Fruit fly (Drosophila melanogaster) whole organism, embryonic: ENCODE results near the gene PGRP-LF.

Source experiments
- Asciz ChIP-seq: fragments of 200-800 bp; sonication (Bioruptor generic); optimal IDR thresholded peaks from 2 replicates; lab custom pipeline; 2017; ENCODE audit warnings: missing biosample characterization, mild to moderate bottlenecking, missing genetic modification characterization, missing genetic modification reagents
- Awh ChIP-seq: fragments of 200-800 bp; sonication (Bioruptor generic); IDR thresholded peaks from 2 replicates; pipeline ENCODE4, ENCODE4 v1.3.6; 2022; ENCODE audit warnings: missing biosample characterization, missing genetic modification characterization
- CG11398 ChIP-seq: fragments of 200-800 bp; sonication (Bioruptor generic); optimal IDR thresholded peaks from 2 replicates; lab custom pipeline; 2016; ENCODE audit warnings: missing biosample characterization, missing genetic modification characterization
- CG11456 ChIP-seq: fragments of 200-800 bp; sonication (Bioruptor generic); IDR thresholded peaks from 3 replicates; pipeline ENCODE4 v1.3.6; 2022; ENCODE audit warnings: missing biosample characterization, missing genetic modification characterization
- CG12236 ChIP-seq: fragments of 200-800 bp; sonication (Bioruptor generic); optimal IDR thresholded peaks from 2 replicates; lab custom pipeline; 2016; ENCODE audit warnings: missing biosample characterization, missing genetic modification characterization
- CG12659 ChIP-seq: fragments of 200-800 bp; sonication (Bioruptor generic); optimal IDR thresholded peaks from 3 replicates; lab custom pipeline; 2017; ENCODE audit warnings: mild to moderate bottlenecking, missing biosample characterization, missing genetic modification reagents, missing genetic modification characterization
- CG13296 ChIP-seq: fragments of 200-800 bp; sonication (Bioruptor generic); optimal IDR thresholded peaks from 3 replicates; lab custom pipeline; 2018; ENCODE audit warnings: missing biosample characterization, mild to moderate bottlenecking, missing genetic modification characterization
- CG14014 ChIP-seq: fragments of 200-800 bp; sonication (Bioruptor generic); IDR thresholded peaks from 2 replicates; pipeline ENCODE4 v1.3.6; 2022; ENCODE audit warnings: missing biosample characterization, missing genetic modification characterization
- CG14710 ChIP-seq: fragments of 200-800 bp; sonication (Bioruptor generic); optimal IDR thresholded peaks from 3 replicates; lab custom pipeline; 2019; ENCODE audit warnings: missing biosample characterization, mild to moderate bottlenecking, missing genetic modification characterization, moderate library complexity
- CG15269 ChIP-seq: fragments of 200-800 bp; sonication (Bioruptor generic); optimal IDR thresholded peaks from 2 replicates; lab custom pipeline; 2018; ENCODE audit warnings: missing biosample characterization, mild to moderate bottlenecking, missing genetic modification characterization, moderate library complexity
- CG18476 ChIP-seq: fragments of 200-800 bp; sonication (Bioruptor generic); optimal IDR thresholded peaks from 2 replicates; lab custom pipeline; 2016; ENCODE audit warnings: missing biosample characterization, mild to moderate bottlenecking, missing genetic modification characterization
- CG2199 ChIP-seq: fragments of 200-800 bp; sonication (Bioruptor generic); IDR thresholded peaks from 3 replicates; pipeline ENCODE4 v1.3.6; 2022; ENCODE audit warnings: missing biosample characterization, missing genetic modification characterization
- CG2202 ChIP-seq: fragments of 200-800 bp; sonication (Bioruptor generic); optimal IDR thresholded peaks from 2 replicates; lab custom pipeline; 2018; ENCODE audit warnings: missing biosample characterization, mild to moderate bottlenecking, missing genetic modification characterization
- CG3407 ChIP-seq: fragments of 200-800 bp; sonication (Bioruptor generic); optimal IDR thresholded peaks from 2 replicates; lab custom pipeline; 2018; ENCODE audit warnings: missing biosample characterization, mild to moderate bottlenecking, missing genetic modification characterization
- CG4730 ChIP-seq: fragments of 200-800 bp; sonication (Bioruptor generic); IDR thresholded peaks from 2 replicates; pipeline ENCODE4 v1.3.6; 2022; ENCODE audit warnings: missing biosample characterization, missing genetic modification characterization
- CG5180 ChIP-seq: fragments of 200-800 bp; sonication (Bioruptor generic); optimal IDR thresholded peaks from 3 replicates; lab custom pipeline; 2017; ENCODE audit warnings: missing biosample characterization, missing genetic modification characterization, mild to moderate bottlenecking, moderate library complexity, missing genetic modification reagents
- CG6175 ChIP-seq: fragments of 200-800 bp; sonication (Bioruptor generic); IDR thresholded peaks from 3 replicates; pipeline ENCODE4 v1.3.6; 2022; ENCODE audit warnings: missing biosample characterization, missing genetic modification characterization
- CG6765 ChIP-seq: fragments of 200-800 bp; sonication (Bioruptor generic); optimal IDR thresholded peaks from 3 replicates; lab custom pipeline; 2017; ENCODE audit warnings: missing biosample characterization, mild to moderate bottlenecking, missing genetic modification characterization
- CG8359 ChIP-seq: fragments of 200-800 bp; sonication (Bioruptor generic); optimal IDR thresholded peaks from 2 replicates; lab custom pipeline; 2017; ENCODE audit warnings: missing biosample characterization, mild to moderate bottlenecking, missing genetic modification characterization, borderline replicate concordance
- CG9437 ChIP-seq: fragments of 200-800 bp; sonication (Bioruptor generic); optimal IDR thresholded peaks from 2 replicates; lab custom pipeline; 2018; ENCODE audit warnings: missing biosample characterization, mild to moderate bottlenecking, missing genetic modification characterization
- D ChIP-seq, 2 experiments: fragments of 200-800 bp in 1 of 2; fragments of >200 bp in 1 of 2; sonication (Bioruptor generic) in 1 of 2; optimal IDR thresholded peaks; 2 replicates in 1 of 2; 3 replicates in 1 of 2; lab custom pipeline; 2017; ENCODE audit warnings: mild to moderate bottlenecking in 1 of 2, missing biosample characterization in 1 of 2, missing genetic modification characterization in 1 of 2, missing genetic modification reagents in 1 of 2
- Dad ChIP-seq: fragments of 200-800 bp; sonication (Bioruptor generic); optimal IDR thresholded peaks from 3 replicates; lab custom pipeline; 2016; ENCODE audit warnings: missing biosample characterization, missing genetic modification characterization
- Ets97D ChIP-seq: fragments of 200-800 bp; sonication (Bioruptor generic); optimal IDR thresholded peaks from 3 replicates; lab custom pipeline; 2016; ENCODE audit warnings: missing biosample characterization, missing genetic modification characterization
- Fer1 ChIP-seq: fragments of 200-800 bp; sonication (Bioruptor generic); optimal IDR thresholded peaks from 2 replicates; lab custom pipeline; 2017; ENCODE audit warnings: missing biosample characterization, mild to moderate bottlenecking, missing genetic modification characterization
- HLH4C ChIP-seq: fragments of 200-800 bp; sonication (Bioruptor generic); IDR thresholded peaks from 3 replicates; pipeline ENCODE4 v1.3.6; 2022; ENCODE audit warnings: missing biosample characterization, missing genetic modification characterization; ENCODE audit not compliant: partially characterized antibody
- Hr39 ChIP-seq: fragments of >200 bp; optimal IDR thresholded peaks from 2 replicates; lab custom pipeline; 2017
- Hr51 ChIP-seq, 2 experiments: fragments of 200-800 bp; sonication (Bioruptor generic); optimal IDR thresholded peaks; 2 replicates in 1 of 2; 3 replicates in 1 of 2; lab custom pipeline; 2016 to 2018; ENCODE audit warnings: missing biosample characterization in 2 of 2, missing genetic modification characterization in 2 of 2, mild to moderate bottlenecking in 1 of 2, moderate library complexity in 1 of 2
- NC2α ChIP-seq: fragments of 200-800 bp; sonication (Bioruptor generic); optimal IDR thresholded peaks from 2 replicates; lab custom pipeline; 2016; ENCODE audit warnings: missing biosample characterization, missing genetic modification characterization
- NfI ChIP-seq: fragments of 200-800 bp; sonication (Bioruptor generic); optimal IDR thresholded peaks from 3 replicates; lab custom pipeline; 2018; ENCODE audit warnings: missing biosample characterization, mild to moderate bottlenecking, missing genetic modification characterization, moderate library complexity
- Sry-δ ChIP-seq: fragments of 200-800 bp; sonication (Bioruptor generic); optimal IDR thresholded peaks from 2 replicates; lab custom pipeline; 2016; ENCODE audit warnings: missing biosample characterization, missing genetic modification characterization
- Tbp ChIP-seq: fragments of >200 bp; optimal IDR thresholded peaks from 2 replicates; lab custom pipeline; 2018; ENCODE audit warnings: missing biosample characterization, missing genetic modification characterization
- Xrp1 ChIP-seq: fragments of 200-800 bp; sonication (Bioruptor generic); IDR thresholded peaks from 2 replicates; pipeline ENCODE4 v1.3.6; 2022; ENCODE audit warnings: missing biosample characterization, missing genetic modification characterization
- ac ChIP-seq: fragments of 200-800 bp; sonication (Bioruptor generic); optimal IDR thresholded peaks from 3 replicates; lab custom pipeline; 2017; ENCODE audit warnings: missing biosample characterization, mild to moderate bottlenecking, missing genetic modification characterization
- bcd ChIP-seq: fragments of 200-800 bp; sonication (Bioruptor generic); optimal IDR thresholded peaks from 2 replicates; lab custom pipeline; 2017; ENCODE audit warnings: missing biosample characterization, mild to moderate bottlenecking, missing genetic modification characterization
- bsh ChIP-seq, 2 experiments: fragments of 200-800 bp; sonication (Bioruptor generic); optimal IDR thresholded peaks; 2 replicates each; lab custom pipeline; 2017 to 2018; ENCODE audit warnings: mild to moderate bottlenecking in 2 of 2, missing biosample characterization in 2 of 2, missing genetic modification characterization in 2 of 2, moderate library complexity in 1 of 2
- btn ChIP-seq: fragments of 200-800 bp; sonication (Bioruptor generic); optimal IDR thresholded peaks from 2 replicates; lab custom pipeline; 2016; ENCODE audit warnings: missing biosample characterization, missing genetic modification characterization
- crc ChIP-seq: fragments of 200-800 bp; sonication (Bioruptor generic); optimal IDR thresholded peaks from 2 replicates; lab custom pipeline; 2016; ENCODE audit warnings: missing biosample characterization, missing genetic modification characterization
- dmrt99B ChIP-seq: fragments of 200-800 bp; sonication (Bioruptor generic); optimal IDR thresholded peaks from 2 replicates; lab custom pipeline; 2018; ENCODE audit warnings: missing biosample characterization, mild to moderate bottlenecking, missing genetic modification characterization, moderate library complexity
- eve ChIP-seq, 2 experiments: fragments of >200 bp; optimal IDR thresholded peaks; 2 replicates each; lab custom pipeline; 2017; ENCODE audit warnings: missing biosample characterization in 2 of 2, missing genetic modification characterization in 2 of 2
- ewg ChIP-seq: fragments of 200-800 bp; sonication (Bioruptor generic); optimal IDR thresholded peaks from 3 replicates; lab custom pipeline; 2017; ENCODE audit warnings: mild to moderate bottlenecking, missing biosample characterization, missing genetic modification reagents, missing genetic modification characterization
- gfzf ChIP-seq: fragments of 200-800 bp; sonication (Bioruptor generic); optimal IDR thresholded peaks from 2 replicates; lab custom pipeline; 2016; ENCODE audit warnings: missing biosample characterization, mild to moderate bottlenecking, missing genetic modification characterization, moderate library complexity
- odd ChIP-seq: fragments of 200-800 bp; sonication (Bioruptor generic); optimal IDR thresholded peaks from 2 replicates; lab custom pipeline; 2017; ENCODE audit warnings: missing biosample characterization, mild to moderate bottlenecking, missing genetic modification characterization
- org-1 ChIP-seq: fragments of 200-800 bp; sonication (Bioruptor generic); optimal IDR thresholded peaks from 2 replicates; lab custom pipeline; 2017; ENCODE audit warnings: missing biosample characterization, missing genetic modification characterization
- pita ChIP-seq: fragments of 200-800 bp; sonication (Bioruptor generic); optimal IDR thresholded peaks from 2 replicates; lab custom pipeline; 2017; ENCODE audit warnings: missing biosample characterization, mild to moderate bottlenecking, missing genetic modification characterization
- prd ChIP-seq, 3 experiments: fragments of >200 bp in 2 of 3; fragments of 200-800 bp in 1 of 3; sonication (Bioruptor generic) in 1 of 3; optimal IDR thresholded peaks in 2 of 3; IDR thresholded peaks in 1 of 3; 2 replicates in 2 of 3; 3 replicates in 1 of 3; pipeline versions ENCODE4 v1.3.6 to Lab custom; 2017 to 2022; ENCODE audit warnings: missing biosample characterization in 1 of 3, missing genetic modification characterization in 1 of 3
- sna ChIP-seq: fragments of 200-800 bp; sonication (Bioruptor generic); IDR thresholded peaks from 2 replicates; pipeline ENCODE4 v1.3.6; 2022; ENCODE audit warnings: missing biosample characterization, missing genetic modification characterization; ENCODE audit not compliant: partially characterized antibody
- so ChIP-seq: fragments of 200-800 bp; sonication (Bioruptor generic); IDR thresholded peaks from 3 replicates; pipeline ENCODE4 v1.3.6; 2022; ENCODE audit warnings: missing biosample characterization, missing genetic modification characterization
- trem ChIP-seq: fragments of 200-800 bp; optimal IDR thresholded peaks from 3 replicates; lab custom pipeline; 2019; ENCODE audit warnings: missing biosample characterization, mild to moderate bottlenecking, missing genetic modification characterization, moderate library complexity
- zfh2 ChIP-seq: fragments of 200-800 bp; sonication (Bioruptor generic); optimal IDR thresholded peaks from 2 replicates; lab custom pipeline; 2016; ENCODE audit warnings: missing biosample characterization, missing genetic modification characterization

The PGRP-LF gene

DNA sequence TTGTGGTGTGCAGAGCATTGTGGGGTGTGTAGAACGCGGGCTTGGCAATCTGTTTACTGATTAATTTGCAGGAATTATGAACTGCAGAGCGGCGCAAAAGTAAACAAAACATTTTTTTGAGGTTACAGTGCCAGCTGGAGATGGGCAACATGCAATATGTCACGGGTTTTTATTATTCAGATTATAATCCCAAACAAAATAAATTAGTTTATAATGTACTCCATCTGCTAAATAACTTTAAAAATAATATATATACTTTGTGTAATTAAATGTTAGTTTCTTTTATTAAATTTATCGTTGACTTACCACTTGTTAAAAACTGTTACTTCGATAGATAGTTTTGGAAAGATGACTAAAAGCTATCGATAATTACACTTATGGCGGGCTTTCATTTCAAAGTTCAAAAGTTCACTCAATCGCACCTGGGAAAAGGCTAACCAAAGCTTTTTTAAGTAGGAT lies 21.5 kb downstream of the PGRP-LF start, which contains the start of gene Fdx1 (continued):
- TF ChIP-seq org-1 (GFP tag; lab: Kevin White, UChicago), result no peak
- peak; percentile 73 for TF ChIP-seq HLH4C (GFP tag; lab: Robert Waterston, UW)
- TF ChIP-seq CG12236, result no peak
- no peak for TF ChIP-seq NC2α (GFP tag; lab: Kevin White, UChicago)
- TF ChIP-seq bsh (GFP tag; optimal IDR thresholded peaks at IDR 0.05; lab: Kevin White, UChicago), result peak in 1 of 2 experiments; percentile 50
- TF ChIP-seq CG3407 (GFP tag; lab: Kevin White, UChicago), result no peak
- no peak for TF ChIP-seq CG6765 (GFP tag; lab: Kevin White, UChicago)
- TF ChIP-seq sna (GFP tag; lab: Robert Waterston, UW), result peak; percentile 77
- TF ChIP-seq crc (GFP tag; lab: Kevin White, UChicago), result no peak
- TF ChIP-seq CG12659 (GFP tag; lab: Kevin White, UChicago), result peak; percentile 27
- TF ChIP-seq Awh (GFP tag; lab: Robert Waterston, UW), result no peak
- no peak for TF ChIP-seq Tbp (GFP tag; lab: Kevin White, UChicago)
- no peak for TF ChIP-seq gfzf
- TF ChIP-seq dmrt99B, result no peak
- TF ChIP-seq prd (optimal IDR thresholded peaks at IDR 0.05; lab: Kevin White, UChicago), result no peak
- TF ChIP-seq prd (GFP tag; IDR thresholded peaks at IDR 0.05; lab: Robert Waterston, UW), result 0 out of 3 replicates have a peak, but pooled peaks have one; percentile 33
- TF ChIP-seq CG14014 (GFP tag; lab: Robert Waterston, UW), result 0 out of 2 replicates have a peak, but pooled peaks have one; percentile 39
- no peak for TF ChIP-seq CG5180 (GFP tag; lab: Kevin White, UChicago)
- no peak for TF ChIP-seq ac (GFP tag; lab: Kevin White, UChicago)
- TF ChIP-seq CG11456 (GFP tag; lab: Robert Waterston, UW), result 0 out of 3 replicates have a peak, but pooled peaks have one; percentile 27
- peak; percentile 48 for TF ChIP-seq CG13296 (GFP tag; lab: Kevin White, UChicago)
- peak; percentile 34 for TF ChIP-seq trem (tag; lab: Kevin White, UChicago)
- TF ChIP-seq pita (GFP tag; lab: Kevin White, UChicago), result no peak
- peak; percentile 59; the same call in 1 of the 2 replicates for TF ChIP-seq Xrp1 (GFP tag; lab: Robert Waterston, UW)
- TF ChIP-seq bcd (GFP tag; lab: Kevin White, UChicago), result no peak
- no peak for TF ChIP-seq ewg (GFP tag; lab: Kevin White, UChicago)
- peak in 1 of 2 experiments; percentile 51 for TF ChIP-seq Hr51 (GFP tag; optimal IDR thresholded peaks at IDR 0.05; lab: Kevin White, UChicago)
- peak; percentile 10 for TF ChIP-seq CG9437 (GFP tag; lab: Kevin White, UChicago)
- no peak for TF ChIP-seq Asciz (GFP tag; lab: Kevin White, UChicago)
- TF ChIP-seq Sry-δ (GFP tag; lab: Kevin White, UChicago), result peak; percentile 70
- TF ChIP-seq CG14710 (tag; lab: Kevin White, UChicago), result peak; percentile 49
- TF ChIP-seq CG2199, result no peak
- no peak for TF ChIP-seq CG6175 (GFP tag; lab: Robert Waterston, UW)
- TF ChIP-seq zfh2, result peak; percentile 12
- TF ChIP-seq odd (GFP tag; lab: Kevin White, UChicago), result no peak
- TF ChIP-seq so (GFP tag; lab: Robert Waterston, UW), result 0 out of 3 replicates have a peak, but pooled peaks have one; percentile 27
- TF ChIP-seq CG18476 (GFP tag; lab: Kevin White, UChicago), result peak; percentile 30
- no peak for TF ChIP-seq CG8359 (GFP tag; lab: Kevin White, UChicago)
- no peak for TF ChIP-seq D (optimal IDR thresholded peaks at IDR 0.05; lab: Kevin White, UChicago)
- TF ChIP-seq D (GFP tag; optimal IDR thresholded peaks at IDR 0.05; lab: Kevin White, UChicago), result no peak
- TF ChIP-seq CG4730, result no peak
- no peak for TF ChIP-seq eve (GFP tag; optimal IDR thresholded peaks at IDR 0.05; lab: Kevin White, UChicago)
- TF ChIP-seq Fer1 (GFP tag; lab: Kevin White, UChicago), result peak; percentile 38
- TF ChIP-seq Dad (GFP tag; lab: Kevin White, UChicago), result no peak
- TF ChIP-seq CG11398 (GFP tag; lab: Kevin White, UChicago), result no peak
- TF ChIP-seq btn (GFP tag; lab: Kevin White, UChicago), result no peak
- TF ChIP-seq CG15269, result peak; percentile 53
- no peak for TF ChIP-seq Hr39
- peak; percentile 28 for TF ChIP-seq NfI (GFP tag; lab: Kevin White, UChicago)
- TF ChIP-seq CG2202 (tag; lab: Kevin White, UChicago), result no peak
- TF ChIP-seq Ets97D (GFP tag; lab: Kevin White, UChicago), result no peak
